Fruit fly (Drosophila melanogaster): ENCODE measurements around the gene Flo2.

Flo2 gene

dm6 chrX:14955050-14955783 lies 116.0 kb downstream of the Flo2 start, which contains the start of the genes CG9030 and eag (continued):
- no peak for TF ChIP-seq CG11560 (tag; IDR thresholded peaks at IDR 0.05)
- TF ChIP-seq repo (GFP tag; optimal IDR thresholded peaks at IDR 0.05), result no peak
- TF ChIP-seq Rfx (GFP tag; IDR thresholded peaks at IDR 0.05), result peak; percentile 54
- TF ChIP-seq dan (GFP tag; IDR thresholded peaks at IDR 0.05), result no peak
- no peak for TF ChIP-seq toy (GFP tag; IDR thresholded peaks at IDR 0.05)
- TF ChIP-seq Camta (GFP tag; optimal IDR thresholded peaks at IDR 0.05), result no peak
- TF ChIP-seq wek (GFP tag; optimal IDR thresholded peaks at IDR 0.05), result no peak
- peak; percentile 80 for TF ChIP-seq ato (GFP tag; IDR thresholded peaks at IDR 0.05; ENCODE audit: partially characterized antibody)
- TF ChIP-seq CG14710 (tag; optimal IDR thresholded peaks at IDR 0.05), result peak; percentile 18
- TF ChIP-seq kah (GFP tag; optimal IDR thresholded peaks at IDR 0.05), result no peak
- TF ChIP-seq E2f1 (GFP tag; IDR thresholded peaks at IDR 0.05), result no peak
- TF ChIP-seq CG2116 (GFP tag; optimal IDR thresholded peaks at IDR 0.05), result peak; percentile 70
- TF ChIP-seq hth (optimal IDR thresholded peaks at IDR 0.05), result no peak
- peak; percentile 27 for TF ChIP-seq CoRest (tag; optimal IDR thresholded peaks at IDR 0.05)
- no peak for TF ChIP-seq Meics (GFP tag; optimal IDR thresholded peaks at IDR 0.05)
- no peak for TF ChIP-seq sc (optimal IDR thresholded peaks at IDR 0.05)
- no peak for TF ChIP-seq sc (GFP tag; optimal IDR thresholded peaks at IDR 0.05)
- no peak for TF ChIP-seq CG30020 (tag; optimal IDR thresholded peaks at IDR 0.05)
- no peak for TF ChIP-seq CG3838 (GFP tag; optimal IDR thresholded peaks at IDR 0.05)
- peak; percentile 12 for TF ChIP-seq eyg (GFP tag; optimal IDR thresholded peaks at IDR 0.05)
- no peak for TF ChIP-seq B-H2 (GFP tag; optimal IDR thresholded peaks at IDR 0.05)
- no peak for TF ChIP-seq CG6175 (GFP tag; IDR thresholded peaks at IDR 0.05)
- TF ChIP-seq caup (GFP tag; optimal IDR thresholded peaks at IDR 0.05; ENCODE audit: severe bottlenecking), result peak; percentile 2
- TF ChIP-seq CG3995 (GFP tag; optimal IDR thresholded peaks at IDR 0.05), result peak; percentile 57
- peak; percentile 82; the same call in 3 of the 4 replicates for TF ChIP-seq chinmo (GFP tag; IDR thresholded peaks at IDR 0.05; ENCODE audit: partially characterized antibody)
- TF ChIP-seq Hand (GFP tag; optimal IDR thresholded peaks at IDR 0.05), result no peak
- TF ChIP-seq gcm2 (GFP tag; optimal IDR thresholded peaks at IDR 0.05), result no peak
- TF ChIP-seq Sin3A (optimal IDR thresholded peaks at IDR 0.05), result no peak
- no peak for TF ChIP-seq CG10321 (GFP tag; IDR thresholded peaks at IDR 0.05)
- TF ChIP-seq CG2129 (GFP tag; IDR thresholded peaks at IDR 0.05; ENCODE audit: partially characterized antibody), result peak; percentile 54; the same call in 1 of the 2 replicates
- no peak for TF ChIP-seq pita (GFP tag; optimal IDR thresholded peaks at IDR 0.05)
- TF ChIP-seq CG7786 (GFP tag; optimal IDR thresholded peaks at IDR 0.05), result no peak
- no peak for TF ChIP-seq salm (tag; optimal IDR thresholded peaks at IDR 0.05)
- no peak for TF ChIP-seq gem (tag; optimal IDR thresholded peaks at IDR 0.05)
- no peak for TF ChIP-seq Fer2 (tag; optimal IDR thresholded peaks at IDR 0.05)
- peak; percentile 76 for TF ChIP-seq Lhr (GFP tag; optimal IDR thresholded peaks at IDR 0.05)
- no peak for TF ChIP-seq mam (GFP tag; optimal IDR thresholded peaks at IDR 0.05)
- TF ChIP-seq Optix (GFP tag; IDR thresholded peaks at IDR 0.05), result 0 out of 3 replicates have a peak, but pooled peaks have one; percentile 12
- no peak for TF ChIP-seq CG15269 (tag; optimal IDR thresholded peaks at IDR 0.05)
- no peak for TF ChIP-seq jing (GFP tag; optimal IDR thresholded peaks at IDR 0.05)
- peak; percentile 14 for TF ChIP-seq CG12769 (tag; optimal IDR thresholded peaks at IDR 0.05)
- TF ChIP-seq Dll (GFP tag; IDR thresholded peaks at IDR 0.05; ENCODE audit: partially characterized antibody), result peak; percentile 88
- TF ChIP-seq lab (GFP tag; optimal IDR thresholded peaks at IDR 0.05), result peak; percentile 10
- no peak for TF ChIP-seq Drgx (GFP tag; IDR thresholded peaks at IDR 0.05)
- TF ChIP-seq CG17186 (GFP tag; optimal IDR thresholded peaks at IDR 0.05), result peak; percentile 32
- no peak for TF ChIP-seq CG14014 (GFP tag; IDR thresholded peaks at IDR 0.05)
- peak; percentile 93 for TF ChIP-seq CTCF (GFP tag; optimal IDR thresholded peaks at IDR 0.05)
- TF ChIP-seq run (tag; optimal IDR thresholded peaks at IDR 0.05), result no peak
- no peak for TF ChIP-seq CG15073 (GFP tag; optimal IDR thresholded peaks at IDR 0.05)
- TF ChIP-seq CG11696 (GFP tag; IDR thresholded peaks at IDR 0.05), result no peak
- TF ChIP-seq tgo (GFP tag; IDR thresholded peaks at IDR 0.05), result no peak
